Fruit fly (Drosophila melanogaster) whole organism, embryonic: ENCODE results near the gene CG31778.
A peak's percentile ranks its signal among the peaks of the same experiment; 100 is the strongest.

Experiments used
- CG10274 ChIP-seq: fragments of 200-800 bp; sonication (Bioruptor generic); optimal IDR thresholded peaks from 3 replicates; lab custom pipeline; 2017; ENCODE audit warnings: missing biosample characterization, mild to moderate bottlenecking, missing genetic modification characterization
- CG10959 ChIP-seq: fragments of 200-800 bp; sonication (Bioruptor generic); IDR thresholded peaks from 2 replicates; pipeline ENCODE4 v1.3.6; 2022; ENCODE audit warnings: missing biosample characterization, missing genetic modification characterization
- CG11398 ChIP-seq: fragments of 200-800 bp; sonication (Bioruptor generic); optimal IDR thresholded peaks from 2 replicates; lab custom pipeline; 2016; ENCODE audit warnings: missing biosample characterization, missing genetic modification characterization
- CG11696 ChIP-seq: fragments of 200-800 bp; sonication (Bioruptor generic); IDR thresholded peaks from 2 replicates; pipeline ENCODE4 v1.3.6; 2022; ENCODE audit warnings: missing biosample characterization, missing genetic modification characterization
- CG13287 ChIP-seq: fragments of 200-800 bp; sonication (Bioruptor generic); IDR thresholded peaks from 2 replicates; pipeline ENCODE4 v1.3.6; 2022; ENCODE audit warnings: missing biosample characterization, missing genetic modification characterization; ENCODE audit not compliant: partially characterized antibody
- CG13424 ChIP-seq: fragments of 200-800 bp; sonication (Bioruptor generic); optimal IDR thresholded peaks from 2 replicates; lab custom pipeline; 2019; ENCODE audit warnings: missing biosample characterization, mild to moderate bottlenecking, missing genetic modification characterization, moderate library complexity
- CG15269 ChIP-seq: fragments of 200-800 bp; sonication (Bioruptor generic); optimal IDR thresholded peaks from 2 replicates; lab custom pipeline; 2018; ENCODE audit warnings: missing biosample characterization, mild to moderate bottlenecking, missing genetic modification characterization, moderate library complexity
- CG15601 ChIP-seq: fragments of 200-800 bp; sonication (Bioruptor generic); optimal IDR thresholded peaks from 3 replicates; lab custom pipeline; 2019; ENCODE audit warnings: missing biosample characterization, mild to moderate bottlenecking, missing genetic modification characterization, moderate library complexity
- CG17359 ChIP-seq: fragments of 200-800 bp; sonication (Bioruptor generic); optimal IDR thresholded peaks from 3 replicates; lab custom pipeline; 2018; ENCODE audit warnings: missing biosample characterization, mild to moderate bottlenecking, missing genetic modification characterization, moderate library complexity
- CG18599 ChIP-seq: fragments of 200-800 bp; sonication (Bioruptor generic); optimal IDR thresholded peaks from 3 replicates; lab custom pipeline; 2017; ENCODE audit warnings: missing biosample characterization, missing genetic modification characterization, mild to moderate bottlenecking, moderate library complexity, missing genetic modification reagents
- CG2120 ChIP-seq: fragments of 200-800 bp; sonication (Bioruptor generic); optimal IDR thresholded peaks from 3 replicates; lab custom pipeline; 2016; ENCODE audit warnings: missing biosample characterization, missing genetic modification characterization
- CG2678 ChIP-seq: fragments of 200-800 bp; sonication (Bioruptor generic); optimal IDR thresholded peaks from 3 replicates; lab custom pipeline; 2019; ENCODE audit warnings: missing biosample characterization, mild to moderate bottlenecking, missing genetic modification characterization, moderate library complexity
- CG30403 ChIP-seq: fragments of 200-800 bp; sonication (Bioruptor generic); optimal IDR thresholded peaks from 3 replicates; lab custom pipeline; 2016; ENCODE audit warnings: missing biosample characterization, missing genetic modification characterization
- CG3163 ChIP-seq: fragments of 200-800 bp; sonication (Bioruptor generic); optimal IDR thresholded peaks from 3 replicates; lab custom pipeline; 2016; ENCODE audit warnings: missing biosample characterization, missing genetic modification characterization
- CG32532 ChIP-seq: fragments of 200-800 bp; sonication (Bioruptor generic); IDR thresholded peaks from 2 replicates; pipeline ENCODE4 v1.3.6; 2022; ENCODE audit warnings: missing biosample characterization, missing genetic modification characterization
- Dad ChIP-seq: fragments of 200-800 bp; sonication (Bioruptor generic); optimal IDR thresholded peaks from 3 replicates; lab custom pipeline; 2016; ENCODE audit warnings: missing biosample characterization, missing genetic modification characterization
- Dip3 ChIP-seq: fragments of 200-800 bp; sonication (Bioruptor generic); optimal IDR thresholded peaks from 3 replicates; lab custom pipeline; 2016; ENCODE audit warnings: missing biosample characterization, missing genetic modification characterization
- H15 ChIP-seq: fragments of 200-800 bp; sonication (Bioruptor generic); IDR thresholded peaks from 3 replicates; pipeline ENCODE4 v1.3.6; 2022; ENCODE audit warnings: missing biosample characterization, missing genetic modification characterization
- HLH4C ChIP-seq: fragments of 200-800 bp; sonication (Bioruptor generic); IDR thresholded peaks from 3 replicates; pipeline ENCODE4 v1.3.6; 2022; ENCODE audit warnings: missing biosample characterization, missing genetic modification characterization; ENCODE audit not compliant: partially characterized antibody
- Mad ChIP-seq: fragments of 200-800 bp; sonication (Bioruptor generic); optimal IDR thresholded peaks from 2 replicates; lab custom pipeline; 2016; ENCODE audit warnings: missing biosample characterization, missing genetic modification characterization
- Med ChIP-seq: fragments of 200-800 bp; sonication (Bioruptor generic); peaks from one replicate; lab custom pipeline; 2016; ENCODE audit warnings: missing biosample characterization, missing genetic modification characterization, mild to moderate bottlenecking, inconsistent platforms, moderate library complexity
- Tbp ChIP-seq: fragments of >200 bp; optimal IDR thresholded peaks from 2 replicates; lab custom pipeline; 2018; ENCODE audit warnings: missing biosample characterization, missing genetic modification characterization
- ab ChIP-seq: fragments of 200-800 bp; sonication (Bioruptor generic); optimal IDR thresholded peaks from 2 replicates; lab custom pipeline; 2016; ENCODE audit warnings: missing biosample characterization, missing genetic modification characterization
- abd-A ChIP-seq: fragments of 200-800 bp; sonication (Bioruptor generic); optimal IDR thresholded peaks from 3 replicates; lab custom pipeline; 2019; ENCODE audit warnings: missing biosample characterization, mild to moderate bottlenecking, missing genetic modification characterization, moderate library complexity
- cas ChIP-seq: fragments of 200-800 bp; sonication (Bioruptor generic); IDR thresholded peaks from 2 replicates; pipeline ENCODE4 v1.3.6; 2022; ENCODE audit warnings: missing biosample characterization, missing genetic modification characterization
- caup ChIP-seq: fragments of 200-800 bp; sonication (Bioruptor generic); optimal IDR thresholded peaks from 3 replicates; lab custom pipeline; 2017; ENCODE audit warnings: missing biosample characterization, mild to moderate bottlenecking, missing genetic modification characterization, moderate library complexity; ENCODE audit not compliant: severe bottlenecking
- chinmo ChIP-seq: fragments of 200-800 bp; sonication (Bioruptor generic); IDR thresholded peaks from 4 replicates; pipeline ENCODE4 v1.3.6; 2022; ENCODE audit warnings: missing biosample characterization, missing genetic modification characterization; ENCODE audit not compliant: partially characterized antibody
- ci ChIP-seq: fragments of 200-800 bp; sonication (Bioruptor generic); IDR thresholded peaks from 3 replicates; pipeline ENCODE4 v1.3.6; 2022; ENCODE audit warnings: missing biosample characterization, missing genetic modification characterization
- corto ChIP-seq: fragments of 200-800 bp; sonication (Bioruptor generic); optimal IDR thresholded peaks from 2 replicates; lab custom pipeline; 2016; ENCODE audit warnings: missing biosample characterization, mild to moderate bottlenecking, missing genetic modification characterization, moderate library complexity
- crol ChIP-seq: fragments of 200-800 bp; sonication (Bioruptor generic); IDR thresholded peaks from 2 replicates; pipeline ENCODE4 v1.3.6; 2022; ENCODE audit warnings: missing biosample characterization, missing genetic modification characterization
- cwo ChIP-seq: fragments of 200-800 bp; sonication (Bioruptor generic); optimal IDR thresholded peaks from 3 replicates; lab custom pipeline; 2017; ENCODE audit warnings: missing biosample characterization, missing genetic modification characterization, mild to moderate bottlenecking, moderate library complexity, missing genetic modification reagents
- dimm ChIP-seq: fragments of 200-800 bp; sonication (Bioruptor generic); IDR thresholded peaks from 2 replicates; pipeline ENCODE4 v1.3.6; 2022; ENCODE audit warnings: missing biosample characterization, missing genetic modification characterization
- gem ChIP-seq: fragments of 200-800 bp; sonication (Bioruptor generic); optimal IDR thresholded peaks from 2 replicates; lab custom pipeline; 2019; ENCODE audit warnings: missing biosample characterization, mild to moderate bottlenecking, missing genetic modification characterization, moderate library complexity
- her ChIP-seq: fragments of 200-800 bp; sonication (Bioruptor generic); optimal IDR thresholded peaks from 2 replicates; lab custom pipeline; 2016; ENCODE audit warnings: missing biosample characterization, missing genetic modification characterization
- hkb ChIP-seq, 2 experiments: fragments of 200-800 bp in 1 of 2; fragments of >200 bp in 1 of 2; sonication (Bioruptor generic) in 1 of 2; IDR thresholded peaks in 1 of 2; optimal IDR thresholded peaks in 1 of 2; 2 replicates each; pipeline versions ENCODE4 v1.3.6 to Lab custom; 2017 to 2022; ENCODE audit warnings: missing biosample characterization in 1 of 2, missing genetic modification characterization in 1 of 2
- ind ChIP-seq: fragments of 200-800 bp; sonication (Bioruptor generic); optimal IDR thresholded peaks from 3 replicates; lab custom pipeline; 2016; ENCODE audit warnings: missing biosample characterization, missing genetic modification characterization
- kah ChIP-seq: fragments of 200-800 bp; sonication (Bioruptor generic); optimal IDR thresholded peaks from 2 replicates; lab custom pipeline; 2018; ENCODE audit warnings: missing biosample characterization, mild to moderate bottlenecking, missing genetic modification characterization
- lmd ChIP-seq: fragments of 200-800 bp; sonication (Bioruptor generic); IDR thresholded peaks from 2 replicates; pipeline ENCODE4 v1.3.6; 2022; ENCODE audit warnings: missing biosample characterization, missing genetic modification characterization
- rib ChIP-seq: fragments of 200-800 bp; sonication (Bioruptor generic); IDR thresholded peaks from 2 replicates; pipeline ENCODE4 v1.3.6; 2022; ENCODE audit warnings: missing biosample characterization, missing genetic modification characterization
- salm ChIP-seq: fragments of 200-800 bp; sonication (Bioruptor generic); optimal IDR thresholded peaks from 2 replicates; lab custom pipeline; 2018; ENCODE audit warnings: missing biosample characterization, mild to moderate bottlenecking, missing genetic modification characterization
- scrt ChIP-seq: fragments of 200-800 bp; sonication (Bioruptor generic); optimal IDR thresholded peaks from 2 replicates; lab custom pipeline; 2018; ENCODE audit warnings: missing biosample characterization, mild to moderate bottlenecking, missing genetic modification characterization, moderate library complexity
- sd ChIP-seq: fragments of 200-800 bp; sonication (Bioruptor generic); optimal IDR thresholded peaks from 3 replicates; lab custom pipeline; 2018; ENCODE audit warnings: missing biosample characterization, mild to moderate bottlenecking, missing genetic modification characterization, moderate library complexity
- slp2 ChIP-seq: fragments of 200-800 bp; sonication (Bioruptor generic); optimal IDR thresholded peaks from 2 replicates; lab custom pipeline; 2016; ENCODE audit warnings: missing biosample characterization, missing genetic modification characterization
- vvl ChIP-seq: fragments of 200-800 bp; sonication (Bioruptor generic); IDR thresholded peaks from 2 replicates; pipeline ENCODE4 v1.3.6; 2022; ENCODE audit warnings: missing biosample characterization, missing genetic modification characterization

CG31778 gene

dm6 chr2L:3730182-3730975 is 25.1 kb upstream of the CG31778 start, which contains the start of gene CG10019 (continued):
- TF ChIP-seq crol (GFP tag; lab: Robert Waterston, UW) = peak; percentile 78
- no peak for TF ChIP-seq gem
- TF ChIP-seq CG13287 (GFP tag; lab: Robert Waterston, UW) = peak; percentile 44; the same call in 1 of the 2 replicates
- TF ChIP-seq sd (tag; lab: Kevin White, UChicago) = peak; percentile 58
- peak; percentile 98 for TF ChIP-seq CG3163 (GFP tag; lab: Kevin White, UChicago)
- TF ChIP-seq caup (GFP tag; lab: Kevin White, UChicago) = peak; percentile 3
- TF ChIP-seq CG11398 = no peak
- TF ChIP-seq ci (GFP tag; lab: Robert Waterston, UW) = no peak
- TF ChIP-seq CG10959 = no peak
- TF ChIP-seq Dad = no peak
- TF ChIP-seq Med (GFP tag; lab: Kevin White, UChicago) = peak; percentile 71
- TF ChIP-seq HLH4C (GFP tag; lab: Robert Waterston, UW) = 0 out of 3 replicates have a peak, but pooled peaks have one; percentile 20
- TF ChIP-seq rib = 0 out of 2 replicates have a peak, but pooled peaks have one; percentile 18
- no peak for TF ChIP-seq dimm (GFP tag; lab: Robert Waterston, UW)
- TF ChIP-seq her (GFP tag; lab: Kevin White, UChicago) = no peak

dm6 chr2L:3729635-3730034 is 24.3 kb upstream of the CG31778 start:
- TF ChIP-seq H15 (GFP tag; lab: Robert Waterston, UW) (no peak), CG15601 (tag; lab: Kevin White, UChicago) (no peak), scrt (GFP tag; lab: Kevin White, UChicago) (peak; percentile 94), CG10274 (GFP tag; lab: Kevin White, UChicago) (peak; percentile 26), abd-A (peak; percentile 70), cas (GFP tag; lab: Robert Waterston, UW) (0 out of 2 replicates have a peak, but pooled peaks have one; percentile 15), chinmo (GFP tag; lab: Robert Waterston, UW) (0 out of 4 replicates have a peak, but pooled peaks have one; percentile 40), CG18599 (GFP tag; lab: Kevin White, UChicago) (peak; percentile 4), kah (GFP tag; lab: Kevin White, UChicago) (peak; percentile 41)
- TF ChIP-seq, all 482 proteins: peak for 7

dm6 chr2L:3719414-3719959 is 14.2 kb upstream of the CG31778 start:
- peak; percentile 36; the same call in 1 of the 2 replicates for TF ChIP-seq CG32532
- TF ChIP-seq corto (GFP tag; lab: Kevin White, UChicago) = no peak
- no peak for TF ChIP-seq ab (GFP tag; lab: Kevin White, UChicago)
- TF ChIP-seq CG2678 (tag; lab: Kevin White, UChicago) = no peak
- no peak for TF ChIP-seq salm
- peak; percentile 39 for TF ChIP-seq CG17359 (tag; lab: Kevin White, UChicago)
- peak; percentile 19 for TF ChIP-seq scrt (GFP tag; lab: Kevin White, UChicago)
- no peak for TF ChIP-seq chinmo (GFP tag; lab: Robert Waterston, UW)
- no peak for TF ChIP-seq Dip3 (GFP tag; lab: Kevin White, UChicago)
- no peak for TF ChIP-seq Mad (GFP tag; lab: Kevin White, UChicago)
- TF ChIP-seq cwo (GFP tag; lab: Kevin White, UChicago) = peak; percentile 17
- TF ChIP-seq lmd = peak; percentile 41; the same call in 1 of the 2 replicates
- no peak for TF ChIP-seq H15 (GFP tag; lab: Robert Waterston, UW)
- no peak for TF ChIP-seq slp2
- TF ChIP-seq CG30403 (GFP tag; lab: Kevin White, UChicago) = peak; percentile 13
- TF ChIP-seq Tbp (GFP tag; lab: Kevin White, UChicago) = no peak
- TF ChIP-seq CG13424 = peak; percentile 31
- peak; percentile 59 for TF ChIP-seq CG11696 (GFP tag; lab: Robert Waterston, UW)
- no peak for TF ChIP-seq hkb (optimal IDR thresholded peaks at IDR 0.05; lab: Kevin White, UChicago)
- 0 out of 2 replicates have a peak, but pooled peaks have one; percentile 23 for TF ChIP-seq hkb (GFP tag; IDR thresholded peaks at IDR 0.05; lab: Robert Waterston, UW)
- peak; percentile 9 for TF ChIP-seq ind
- no peak for TF ChIP-seq CG15269 (tag; lab: Kevin White, UChicago)
- TF ChIP-seq HLH4C (GFP tag; lab: Robert Waterston, UW) = no peak
- TF ChIP-seq vvl (GFP tag; lab: Robert Waterston, UW) = no peak
- TF ChIP-seq CG2120 = peak; percentile 46
